Worm (Caenorhabditis elegans): Measurements from ENCODE around the gene F39H12.1.

Gene F39H12.1

ce11 chrX:834478-834877 lies at the start of gene F39H12.1:
Gene F39H12.1 (plus strand): TSS chrX:834778.
- no peak for TF ChIP-seq nhr-237 (tag; optimal IDR thresholded peaks at IDR 0.05)
- no peak for TF ChIP-seq nhr-28 (tag; optimal IDR thresholded peaks at IDR 0.05)
- no peak for TF ChIP-seq ztf-11 (tag; optimal IDR thresholded peaks at IDR 0.05)
- no peak for TF ChIP-seq pha-4 (tag; optimal IDR thresholded peaks at IDR 0.05)
- no peak for TF ChIP-seq mab-5 (tag; optimal IDR thresholded peaks at IDR 0.05)
- no peak for TF ChIP-seq M03D4.4 (tag; optimal IDR thresholded peaks at IDR 0.05)
- TF ChIP-seq ces-1 (GFP tag; optimal IDR thresholded peaks at IDR 0.05) = no peak
- TF ChIP-seq lsy-2 (tag; optimal IDR thresholded peaks at IDR 0.05) = no peak
- TF ChIP-seq mls-2 (tag; optimal IDR thresholded peaks at IDR 0.05) = no peak
- TF ChIP-seq hlh-1 (tag; optimal IDR thresholded peaks at IDR 0.05) = no peak
- no peak for TF ChIP-seq tbx-8 (GFP tag; optimal IDR thresholded peaks at IDR 0.05)
- no peak for TF ChIP-seq ceh-83 (GFP tag; optimal IDR thresholded peaks at IDR 0.05)
- TF ChIP-seq elt-3 (tag; optimal IDR thresholded peaks at IDR 0.05) = no peak

- no peak for TF ChIP-seq sptf-1 (tag; optimal IDR thresholded peaks at IDR 0.05)
- TF ChIP-seq mls-2 (tag; optimal IDR thresholded peaks at IDR 0.05) = no peak
- no peak for TF ChIP-seq mep-1 (tag; optimal IDR thresholded peaks at IDR 0.05)
- no peak for TF ChIP-seq ceh-43 (GFP tag; optimal IDR thresholded peaks at IDR 0.05)
- no peak for TF ChIP-seq lin-13 (tag; optimal IDR thresholded peaks at IDR 0.05)
- no peak for TF ChIP-seq unc-39 (tag; optimal IDR thresholded peaks at IDR 0.05)
- no peak for TF ChIP-seq nhr-237 (tag; optimal IDR thresholded peaks at IDR 0.05)
- TF ChIP-seq lin-32 (GFP tag; optimal IDR thresholded peaks at IDR 0.05) = no peak
- no peak for TF ChIP-seq hlh-1 (tag; optimal IDR thresholded peaks at IDR 0.05)
- no peak for TF ChIP-seq mab-5 (tag; optimal IDR thresholded peaks at IDR 0.05)
- TF ChIP-seq lsy-2 (tag; optimal IDR thresholded peaks at IDR 0.05) = no peak
- no peak for TF ChIP-seq bed-3 (GFP tag; optimal IDR thresholded peaks at IDR 0.05)
Observed at ce11 chrX:784853-785252, 49.7 kb upstream of the F39H12.1 start, which contains the start of gene T04G9.6. Gene T04G9.6 (minus strand): TSS chrX:784953.

- TF ChIP-seq ces-1 (GFP tag; optimal IDR thresholded peaks at IDR 0.05) = no peak
- TF ChIP-seq ham-2 (GFP tag; optimal IDR thresholded peaks at IDR 0.05) = no peak
- no peak for TF ChIP-seq elt-3 (tag; optimal IDR thresholded peaks at IDR 0.05)
- no peak for TF ChIP-seq lsy-2 (tag; optimal IDR thresholded peaks at IDR 0.05)
- no peak for TF ChIP-seq nhr-76 (tag; optimal IDR thresholded peaks at IDR 0.05)
- TF ChIP-seq mep-1 (tag; optimal IDR thresholded peaks at IDR 0.05) = no peak
- TF ChIP-seq hlh-1 (tag; optimal IDR thresholded peaks at IDR 0.05) = no peak
- TF ChIP-seq sem-2 (GFP tag; optimal IDR thresholded peaks at IDR 0.05) = no peak
- no peak for TF ChIP-seq unc-120 (tag; optimal IDR thresholded peaks at IDR 0.05; ENCODE audit: poor library complexity, severe bottlenecking)
- TF ChIP-seq mls-2 (tag; optimal IDR thresholded peaks at IDR 0.05) = no peak
- TF ChIP-seq elt-1 (tag; optimal IDR thresholded peaks at IDR 0.05; ENCODE audit: borderline replicate concordance, insufficient read depth) = no peak
- no peak for TF ChIP-seq ceh-43 (GFP tag; optimal IDR thresholded peaks at IDR 0.05)
Observed at ce11 chrX:785368-785767, 49.2 kb upstream of the F39H12.1 start.

ce11 chrX:787992-788391 lies 46.6 kb upstream of the F39H12.1 start, which contains the start of gene attf-5:
Gene attf-5 (plus strand): TSS chrX:788353.
- TF ChIP-seq bed-3 (GFP tag; optimal IDR thresholded peaks at IDR 0.05) (no peak), mep-1 (tag; optimal IDR thresholded peaks at IDR 0.05) (peak; percentile 55), ces-1 (GFP tag; optimal IDR thresholded peaks at IDR 0.05) (peak; percentile 57), ham-2 (GFP tag; optimal IDR thresholded peaks at IDR 0.05) (peak; percentile 43), ceh-39 (tag; optimal IDR thresholded peaks at IDR 0.05) (peak; percentile 91)

- TF ChIP-seq nhr-28 (tag; optimal IDR thresholded peaks at IDR 0.05) (no peak), bed-3 (GFP tag; optimal IDR thresholded peaks at IDR 0.05) (no peak), sem-2 (GFP tag; optimal IDR thresholded peaks at IDR 0.05) (no peak), nhr-2 (tag; optimal IDR thresholded peaks at IDR 0.05) (no peak), cnd-1 (tag; optimal IDR thresholded peaks at IDR 0.05) (no peak), hlh-1 (tag; optimal IDR thresholded peaks at IDR 0.05) (no peak), nhr-12 (tag; optimal IDR thresholded peaks at IDR 0.05) (no peak), zip-8 (tag; optimal IDR thresholded peaks at IDR 0.05) (no peak), elt-3 (tag; optimal IDR thresholded peaks at IDR 0.05) (no peak), sptf-1 (tag; optimal IDR thresholded peaks at IDR 0.05) (no peak), ceh-39 (tag; optimal IDR thresholded peaks at IDR 0.05) (no peak), unc-62 (GFP tag; optimal IDR thresholded peaks at IDR 0.05) (no peak), flh-1 (GFP tag; optimal IDR thresholded peaks at IDR 0.05) (no peak), nhr-76 (tag; optimal IDR thresholded peaks at IDR 0.05) (no peak), ceh-43 (GFP tag; optimal IDR thresholded peaks at IDR 0.05) (no peak), mls-2 (tag; optimal IDR thresholded peaks at IDR 0.05) (no peak)
Observed at ce11 chrX:789848-790247, 44.7 kb upstream of the F39H12.1 start.
